Fruit fly (Drosophila melanogaster) whole organism, pupa: Measurements from ENCODE around the gene Bhmt.

Source experiments
- CG12605 ChIP-seq: fragments of 200-800 bp; sonication (Bioruptor generic); IDR thresholded peaks from 2 replicates; pipeline ENCODE4 v1.3.6; 2022; ENCODE audit warnings: missing biosample characterization, missing genetic modification characterization
- CG13204 ChIP-seq: fragments of 200-800 bp; sonication (Bioruptor generic); optimal IDR thresholded peaks from 2 replicates; lab custom pipeline; 2018; ENCODE audit warnings: missing biosample characterization, mild to moderate bottlenecking, missing genetic modification characterization, moderate library complexity
- CG14655 ChIP-seq: fragments of 200-800 bp; sonication (Bioruptor generic); optimal IDR thresholded peaks from 3 replicates; lab custom pipeline; 2017; ENCODE audit warnings: mild to moderate bottlenecking, missing biosample characterization, missing genetic modification reagents, missing genetic modification characterization
- CG15710 ChIP-seq: fragments of 200-800 bp; sonication (Bioruptor generic); optimal IDR thresholded peaks from 2 replicates; lab custom pipeline; 2018; ENCODE audit warnings: missing biosample characterization, mild to moderate bottlenecking, missing genetic modification characterization, moderate library complexity
- CG17806 ChIP-seq: fragments of 200-800 bp; sonication (Bioruptor generic); optimal IDR thresholded peaks from 2 replicates; lab custom pipeline; 2018; ENCODE audit warnings: missing biosample characterization, mild to moderate bottlenecking, missing genetic modification characterization, moderate library complexity
- CG32121 ChIP-seq: fragments of 200-800 bp; sonication (Bioruptor generic); IDR thresholded peaks from 2 replicates; pipeline ENCODE4 v1.3.6; 2022; ENCODE audit warnings: missing biosample characterization, missing genetic modification characterization
- CG34367 ChIP-seq: fragments of 200-800 bp; sonication (Bioruptor generic); optimal IDR thresholded peaks from 2 replicates; lab custom pipeline; 2018; ENCODE audit warnings: missing biosample characterization, mild to moderate bottlenecking, missing genetic modification characterization
- CG8301 ChIP-seq: fragments of 200-800 bp; sonication (Bioruptor generic); optimal IDR thresholded peaks from 2 replicates; lab custom pipeline; 2018; ENCODE audit warnings: missing biosample characterization, mild to moderate bottlenecking, missing genetic modification characterization
- EcR ChIP-seq: fragments of 200-800 bp; sonication (Bioruptor generic); optimal IDR thresholded peaks from 3 replicates; lab custom pipeline; 2019; ENCODE audit warnings: missing biosample characterization, missing genetic modification characterization, mild to moderate bottlenecking, moderate library complexity, missing genetic modification reagents
- Snoo ChIP-seq: fragments of 200-800 bp; sonication (Bioruptor generic); optimal IDR thresholded peaks from 3 replicates; lab custom pipeline; 2017; ENCODE audit warnings: missing biosample characterization, mild to moderate bottlenecking, missing genetic modification characterization, inconsistent platforms
- gl ChIP-seq: fragments of 200-800 bp; sonication (Bioruptor generic); optimal IDR thresholded peaks from 2 replicates; lab custom pipeline; 2018; ENCODE audit warnings: missing biosample characterization, mild to moderate bottlenecking, missing genetic modification characterization
- rn ChIP-seq: fragments of 200-800 bp; sonication (Bioruptor generic); IDR thresholded peaks from 2 replicates; pipeline ENCODE4 v1.3.6; 2022; ENCODE audit warnings: missing biosample characterization, missing genetic modification characterization

dm6 chr2L:18957142-18957674, at the start of gene Bhmt:
- TF ChIP-seq CG8301 (tag; lab: Kevin White, UChicago) (peak; percentile 79), CG13204 (GFP tag; lab: Kevin White, UChicago) (no peak), gl (tag; lab: Kevin White, UChicago) (peak; percentile 73), CG17806 (tag; lab: Kevin White, UChicago) (peak; percentile 87), CG15710 (tag; lab: Kevin White, UChicago) (peak; percentile 89), CG34367 (tag; lab: Kevin White, UChicago) (peak; percentile 78), CG32121 (GFP tag; lab: Robert Waterston, UW) (peak; percentile 86), rn (GFP tag; lab: Robert Waterston, UW) (peak; percentile 69; the same call in 1 of the 2 replicates), CG12605 (GFP tag; lab: Robert Waterston, UW) (peak; percentile 76), EcR (GFP tag; lab: Kevin White, UChicago) (peak; percentile 90), Snoo (tag; lab: Kevin White, UChicago) (peak; percentile 88), CG14655 (GFP tag; lab: Kevin White, UChicago) (peak; percentile 85)
